Fruit fly (Drosophila melanogaster) whole organism, embryonic: ENCODE data around the gene Kr-h1.

Experiments
- Awh ChIP-seq: fragments of 200-800 bp; sonication (Bioruptor generic); IDR thresholded peaks from 2 replicates; pipeline ENCODE4, ENCODE4 v1.3.6; 2022; ENCODE audit warnings: missing biosample characterization, missing genetic modification characterization
- CG11695 ChIP-seq: fragments of 200-800 bp; sonication (Bioruptor generic); IDR thresholded peaks from 3 replicates; pipeline ENCODE4 v1.3.6; 2022; ENCODE audit warnings: missing biosample characterization, missing genetic modification characterization
- CG12236 ChIP-seq: fragments of 200-800 bp; sonication (Bioruptor generic); optimal IDR thresholded peaks from 2 replicates; lab custom pipeline; 2016; ENCODE audit warnings: missing biosample characterization, missing genetic modification characterization
- CG12659 ChIP-seq: fragments of 200-800 bp; sonication (Bioruptor generic); optimal IDR thresholded peaks from 3 replicates; lab custom pipeline; 2017; ENCODE audit warnings: mild to moderate bottlenecking, missing biosample characterization, missing genetic modification reagents, missing genetic modification characterization
- CG12744 ChIP-seq: fragments of 200-800 bp; sonication (Bioruptor generic); optimal IDR thresholded peaks from 2 replicates; lab custom pipeline; 2016; ENCODE audit warnings: missing biosample characterization, missing genetic modification characterization
- CG13894 ChIP-seq: fragments of 200-800 bp; sonication (Bioruptor generic); optimal IDR thresholded peaks from 3 replicates; lab custom pipeline; 2018; ENCODE audit warnings: missing biosample characterization, mild to moderate bottlenecking, missing genetic modification characterization, moderate library complexity
- CG14050 ChIP-seq: fragments of 200-800 bp; sonication (Bioruptor generic); IDR thresholded peaks from 3 replicates; pipeline ENCODE4 v1.3.6; 2022; ENCODE audit warnings: missing biosample characterization, missing genetic modification characterization
- CG1529 ChIP-seq: fragments of 200-800 bp; sonication (Bioruptor generic); optimal IDR thresholded peaks from 3 replicates; lab custom pipeline; 2018; ENCODE audit warnings: missing biosample characterization, missing genetic modification characterization
- CG15696 ChIP-seq: fragments of 200-800 bp; sonication (Bioruptor generic); optimal IDR thresholded peaks from 2 replicates; lab custom pipeline; 2019; ENCODE audit warnings: missing biosample characterization, mild to moderate bottlenecking, missing genetic modification characterization, moderate library complexity
- CG16813 ChIP-seq: fragments of 200-800 bp; sonication (Bioruptor generic); IDR thresholded peaks from 3 replicates; pipeline ENCODE4 v1.3.6; 2022; ENCODE audit warnings: missing biosample characterization, missing genetic modification characterization; ENCODE audit not compliant: partially characterized antibody
- CG17186 ChIP-seq: fragments of 200-800 bp; sonication (Bioruptor generic); optimal IDR thresholded peaks from 3 replicates; lab custom pipeline; 2017; ENCODE audit warnings: missing biosample characterization, missing genetic modification reagents, missing genetic modification characterization
- CG18476 ChIP-seq: fragments of 200-800 bp; sonication (Bioruptor generic); optimal IDR thresholded peaks from 2 replicates; lab custom pipeline; 2016; ENCODE audit warnings: missing biosample characterization, mild to moderate bottlenecking, missing genetic modification characterization
- CG2199 ChIP-seq: fragments of 200-800 bp; sonication (Bioruptor generic); IDR thresholded peaks from 3 replicates; pipeline ENCODE4 v1.3.6; 2022; ENCODE audit warnings: missing biosample characterization, missing genetic modification characterization
- CG30020 ChIP-seq: fragments of 200-800 bp; optimal IDR thresholded peaks from 2 replicates; lab custom pipeline; 2019; ENCODE audit warnings: missing biosample characterization, mild to moderate bottlenecking, missing genetic modification characterization, moderate library complexity
- CG32772 ChIP-seq: fragments of 200-800 bp; sonication (Bioruptor generic); IDR thresholded peaks from 2 replicates; pipeline ENCODE4 v1.3.6; 2022; ENCODE audit warnings: missing biosample characterization, missing genetic modification characterization
- CG3847 ChIP-seq: fragments of 200-800 bp; sonication (Bioruptor generic); IDR thresholded peaks from 2 replicates; pipeline ENCODE4 v1.3.6; 2022; ENCODE audit warnings: missing biosample characterization, missing genetic modification characterization
- CG4707 ChIP-seq: fragments of 200-800 bp; sonication (Bioruptor generic); optimal IDR thresholded peaks from 2 replicates; lab custom pipeline; 2018; ENCODE audit warnings: missing biosample characterization, mild to moderate bottlenecking, missing genetic modification characterization, moderate library complexity
- CG6175 ChIP-seq: fragments of 200-800 bp; sonication (Bioruptor generic); IDR thresholded peaks from 3 replicates; pipeline ENCODE4 v1.3.6; 2022; ENCODE audit warnings: missing biosample characterization, missing genetic modification characterization
- CG6654 ChIP-seq: fragments of 200-800 bp; sonication (Bioruptor generic); optimal IDR thresholded peaks from 2 replicates; lab custom pipeline; 2017; ENCODE audit warnings: missing biosample characterization, mild to moderate bottlenecking, missing genetic modification characterization
- CG6765 ChIP-seq: fragments of 200-800 bp; sonication (Bioruptor generic); optimal IDR thresholded peaks from 3 replicates; lab custom pipeline; 2017; ENCODE audit warnings: missing biosample characterization, mild to moderate bottlenecking, missing genetic modification characterization
- CG7357 ChIP-seq: fragments of 200-800 bp; sonication (Bioruptor generic); IDR thresholded peaks from 3 replicates; pipeline ENCODE4 v1.3.6; 2022; ENCODE audit warnings: missing biosample characterization, missing genetic modification characterization
- CTCF ChIP-seq: fragments of 200-800 bp; sonication (Bioruptor generic); optimal IDR thresholded peaks from 2 replicates; lab custom pipeline; 2017; ENCODE audit warnings: missing biosample characterization, mild to moderate bottlenecking, missing genetic modification characterization, moderate library complexity
- ERR ChIP-seq: fragments of 200-800 bp; sonication (Bioruptor generic); optimal IDR thresholded peaks from 2 replicates; lab custom pipeline; 2016; ENCODE audit warnings: missing biosample characterization, missing genetic modification characterization
- Ets65A ChIP-seq: fragments of 200-800 bp; sonication (Bioruptor generic); peaks from one replicate; lab custom pipeline; 2016; ENCODE audit warnings: missing biosample characterization, missing genetic modification characterization
- Hr3 ChIP-seq: fragments of 200-800 bp; sonication (Bioruptor generic); optimal IDR thresholded peaks from 3 replicates; lab custom pipeline; 2016; ENCODE audit warnings: missing biosample characterization, missing genetic modification characterization
- Lim3 ChIP-seq: fragments of 200-800 bp; sonication (Bioruptor generic); IDR thresholded peaks from 2 replicates; pipeline ENCODE4 v1.3.6; 2022; ENCODE audit warnings: missing biosample characterization, missing genetic modification characterization
- MBD-R2 ChIP-seq: fragments of 200-800 bp; sonication (Bioruptor generic); IDR thresholded peaks from 2 replicates; pipeline ENCODE4 v1.3.6; 2022; ENCODE audit warnings: missing biosample characterization, missing genetic modification characterization
- Mad ChIP-seq: fragments of 200-800 bp; sonication (Bioruptor generic); optimal IDR thresholded peaks from 2 replicates; lab custom pipeline; 2016; ENCODE audit warnings: missing biosample characterization, missing genetic modification characterization
- Nf-YA ChIP-seq: fragments of 200-800 bp; sonication (Bioruptor generic); IDR thresholded peaks from 2 replicates; pipeline ENCODE4 v1.3.6; 2022; ENCODE audit warnings: missing biosample characterization, missing genetic modification characterization
- Ptx1 ChIP-seq: fragments of 200-800 bp; sonication (Bioruptor generic); IDR thresholded peaks from 2 replicates; pipeline ENCODE4 v1.3.6; 2022; ENCODE audit warnings: missing biosample characterization, missing genetic modification characterization
- Sry-δ ChIP-seq: fragments of 200-800 bp; sonication (Bioruptor generic); optimal IDR thresholded peaks from 2 replicates; lab custom pipeline; 2016; ENCODE audit warnings: missing biosample characterization, missing genetic modification characterization
- Tbp ChIP-seq: fragments of >200 bp; optimal IDR thresholded peaks from 2 replicates; lab custom pipeline; 2018; ENCODE audit warnings: missing biosample characterization, missing genetic modification characterization
- bsh ChIP-seq, 2 experiments: fragments of 200-800 bp; sonication (Bioruptor generic); optimal IDR thresholded peaks; 2 replicates each; lab custom pipeline; 2017 to 2018; ENCODE audit warnings: mild to moderate bottlenecking in 2 of 2, missing biosample characterization in 2 of 2, missing genetic modification characterization in 2 of 2, moderate library complexity in 1 of 2
- croc ChIP-seq: fragments of 200-800 bp; sonication (Bioruptor generic); conservative IDR thresholded peaks from 3 replicates; pipeline ENCODE4 v1.3.6; 2022; ENCODE audit warnings: missing biosample characterization, missing genetic modification characterization
- dan ChIP-seq: fragments of 200-800 bp; sonication (Bioruptor generic); IDR thresholded peaks from 2 replicates; pipeline ENCODE4 v1.3.6; 2022; ENCODE audit warnings: missing biosample characterization, missing genetic modification characterization
- esg ChIP-seq: fragments of 200-800 bp; sonication (Bioruptor generic); conservative IDR thresholded peaks from 2 replicates; pipeline ENCODE4 v1.3.6; 2022; ENCODE audit warnings: missing biosample characterization, missing genetic modification characterization
- fru ChIP-seq: fragments of >200 bp; optimal IDR thresholded peaks from 2 replicates; lab custom pipeline; 2017
- knrl ChIP-seq: fragments of 200-800 bp; sonication (Bioruptor generic); IDR thresholded peaks from 3 replicates; pipeline ENCODE4 v1.3.6; 2022; ENCODE audit warnings: missing biosample characterization, missing genetic modification characterization; ENCODE audit not compliant: partially characterized antibody
- lbe ChIP-seq: fragments of 200-800 bp; sonication (Bioruptor generic); optimal IDR thresholded peaks from 2 replicates; lab custom pipeline; 2016; ENCODE audit warnings: missing biosample characterization, mild to moderate bottlenecking, missing genetic modification characterization
- nau ChIP-seq: fragments of 200-800 bp; sonication (Bioruptor generic); optimal IDR thresholded peaks from 3 replicates; lab custom pipeline; 2017; ENCODE audit warnings: missing biosample characterization, mild to moderate bottlenecking, missing genetic modification characterization, missing genetic modification reagents
- nom ChIP-seq: fragments of 200-800 bp; sonication (Bioruptor generic); optimal IDR thresholded peaks from 2 replicates; lab custom pipeline; 2017; ENCODE audit warnings: missing biosample characterization, missing genetic modification characterization, mild to moderate bottlenecking, moderate library complexity, missing genetic modification reagents
- scrt ChIP-seq: fragments of 200-800 bp; sonication (Bioruptor generic); optimal IDR thresholded peaks from 2 replicates; lab custom pipeline; 2018; ENCODE audit warnings: missing biosample characterization, mild to moderate bottlenecking, missing genetic modification characterization, moderate library complexity
- seq ChIP-seq: fragments of 200-800 bp; sonication (Bioruptor generic); IDR thresholded peaks from 2 replicates; pipeline ENCODE4 v1.3.6; 2022; ENCODE audit warnings: missing biosample characterization, missing genetic modification characterization
- sob ChIP-seq: fragments of 200-800 bp; sonication (Bioruptor generic); IDR thresholded peaks from 2 replicates; pipeline ENCODE4 v1.3.6; 2022; ENCODE audit warnings: missing biosample characterization, missing genetic modification characterization
- sqz ChIP-seq: fragments of 200-800 bp; sonication (Bioruptor generic); optimal IDR thresholded peaks from 3 replicates; lab custom pipeline; 2018; ENCODE audit warnings: missing biosample characterization, mild to moderate bottlenecking, missing genetic modification characterization
- twi ChIP-seq: fragments of 200-800 bp; optimal IDR thresholded peaks from 2 replicates; lab custom pipeline; 2019; ENCODE audit warnings: missing biosample characterization, mild to moderate bottlenecking, missing genetic modification characterization, moderate library complexity
- usp ChIP-seq: fragments of >200 bp; optimal IDR thresholded peaks from 2 replicates; lab custom pipeline; 2017; ENCODE audit warnings: missing biosample characterization, missing genetic modification characterization
- zf30C ChIP-seq: fragments of 200-800 bp; sonication (Bioruptor generic); optimal IDR thresholded peaks from 3 replicates; lab custom pipeline; 2018; ENCODE audit warnings: missing biosample characterization, mild to moderate bottlenecking, missing genetic modification characterization

The Kr-h1 gene

dm6 chr2L:6124815-6125214 lies 42.4 kb downstream of the Kr-h1 start, which contains the start of gene Arpc4 (continued):
- no peak for TF ChIP-seq CG16813 (GFP tag; lab: Robert Waterston, UW)
- TF ChIP-seq CG12659 (GFP tag; lab: Kevin White, UChicago): peak; percentile 61
- no peak for TF ChIP-seq sqz
- peak; percentile 80 for TF ChIP-seq Ptx1 (GFP tag; lab: Robert Waterston, UW)
- TF ChIP-seq ERR (GFP tag; lab: Kevin White, UChicago): no peak
- peak; percentile 36; the same call in 1 of the 3 replicates for TF ChIP-seq knrl
- peak; percentile 25; the same call in 1 of the 2 replicates for TF ChIP-seq seq (GFP tag; lab: Robert Waterston, UW)
- no peak for TF ChIP-seq CG6765 (GFP tag; lab: Kevin White, UChicago)
- no peak for TF ChIP-seq Mad
- TF ChIP-seq usp: no peak
- no peak for TF ChIP-seq Awh (GFP tag; lab: Robert Waterston, UW)
- peak in 1 of 2 experiments; percentile 55 for TF ChIP-seq bsh (GFP tag; optimal IDR thresholded peaks at IDR 0.05; lab: Kevin White, UChicago)
- peak; percentile 90 for TF ChIP-seq Ets65A (GFP tag; lab: Kevin White, UChicago)
- peak; percentile 81 for TF ChIP-seq CG30020
- TF ChIP-seq CG12236 (GFP tag; lab: Kevin White, UChicago): no peak
- peak; percentile 30 for TF ChIP-seq Hr3 (GFP tag; lab: Kevin White, UChicago)
- TF ChIP-seq CG2199 (GFP tag; lab: Robert Waterston, UW): 0 out of 3 replicates have a peak, but pooled peaks have one; percentile 37
- TF ChIP-seq sob (GFP tag; lab: Robert Waterston, UW): peak; percentile 73
- TF ChIP-seq CG6654 (GFP tag; lab: Kevin White, UChicago): no peak
- no peak for TF ChIP-seq twi
- peak; percentile 68 for TF ChIP-seq CG3847 (GFP tag; lab: Robert Waterston, UW)
- TF ChIP-seq CTCF: peak; percentile 58
- TF ChIP-seq CG6175 (GFP tag; lab: Robert Waterston, UW): no peak
- no peak for TF ChIP-seq CG4707 (GFP tag; lab: Kevin White, UChicago)
- no peak for TF ChIP-seq nom (GFP tag; lab: Kevin White, UChicago)
- no peak for TF ChIP-seq Lim3
- peak; percentile 35; the same call in 1 of the 3 replicates for TF ChIP-seq CG11695 (GFP tag; lab: Robert Waterston, UW)
- TF ChIP-seq CG13894 (tag; lab: Kevin White, UChicago): no peak
- no peak for TF ChIP-seq nau (GFP tag; lab: Kevin White, UChicago)
- no peak for TF ChIP-seq Nf-YA (GFP tag; lab: Robert Waterston, UW)
- TF ChIP-seq CG32772: peak; percentile 49
- no peak for TF ChIP-seq fru (lab: Kevin White, UChicago)
- no peak for TF ChIP-seq CG1529 (GFP tag; lab: Kevin White, UChicago)
- TF ChIP-seq dan (GFP tag; lab: Robert Waterston, UW): no peak
- TF ChIP-seq CG12744: peak; percentile 2
- peak; percentile 44 for TF ChIP-seq Sry-δ (GFP tag; lab: Kevin White, UChicago)
- peak; percentile 34 for TF ChIP-seq CG17186 (GFP tag; lab: Kevin White, UChicago)
- no peak for TF ChIP-seq CG18476
- peak; percentile 22 for TF ChIP-seq CG15696 (tag; lab: Kevin White, UChicago)
- no peak for TF ChIP-seq zf30C (GFP tag; lab: Kevin White, UChicago)
- no peak for TF ChIP-seq scrt (GFP tag; lab: Kevin White, UChicago)
- TF ChIP-seq MBD-R2 (GFP tag; lab: Robert Waterston, UW): peak; percentile 70
- peak; percentile 67; the same call in 2 of the 3 replicates for TF ChIP-seq CG14050
- no peak for TF ChIP-seq Tbp (GFP tag; lab: Kevin White, UChicago)
- no peak for TF ChIP-seq lbe (GFP tag; lab: Kevin White, UChicago)
- TF ChIP-seq esg (GFP tag; lab: Robert Waterston, UW): peak; percentile 36; the same call in 1 of the 2 replicates
- peak; percentile 29; the same call in 1 of the 3 replicates for TF ChIP-seq croc (GFP tag; lab: Robert Waterston, UW)
- TF ChIP-seq CG7357 (GFP tag; lab: Robert Waterston, UW): no peak
